Fruit fly (Drosophila melanogaster): ENCODE results near the gene CG14452.
"Not testable (repeated sequence)": the region's sequence is repeated elsewhere in the genome, so short reads cannot be mapped to it uniquely, and the experiment has no call there.

Gene CG14452

dm6 chr3L:22686987-22687386 is 8.8 kb upstream of the CG14452 start, which contains the start of the genes CG14455 and CG14456:
TSS of gene CG14455 (minus strand) at chr3L:22687087.
TSS of gene CG14456 (plus strand) at chr3L:22687222.
- TF ChIP-seq tj (GFP tag; optimal IDR thresholded peaks at IDR 0.05) (no peak), CG12768 (GFP tag; optimal IDR thresholded peaks at IDR 0.05) (no peak), Clk (GFP tag; optimal IDR thresholded peaks at IDR 0.05) (no peak), CG14711 (tag; optimal IDR thresholded peaks at IDR 0.05) (no peak), CG7101 (tag; optimal IDR thresholded peaks at IDR 0.05) (no peak), CG33017 (tag; optimal IDR thresholded peaks at IDR 0.05) (no peak), CG7045 (GFP tag; optimal IDR thresholded peaks at IDR 0.05) (no peak), pad (GFP tag; optimal IDR thresholded peaks at IDR 0.05) (no peak), Mnt (GFP tag; optimal IDR thresholded peaks at IDR 0.05) (no peak), CG11617 (GFP tag; optimal IDR thresholded peaks at IDR 0.05) (no peak)

dm6 chr3L:22692428-22692827 is 3.3 kb upstream of the CG14452 start, which contains the start of gene CG14454:
TSS of gene CG14454 (minus strand) at chr3L:22692528.
- not testable (repeated sequence) for TF ChIP-seq tj, Crg-1, cic (GFP tag; optimal IDR thresholded peaks at IDR 0.05)

DNA sequence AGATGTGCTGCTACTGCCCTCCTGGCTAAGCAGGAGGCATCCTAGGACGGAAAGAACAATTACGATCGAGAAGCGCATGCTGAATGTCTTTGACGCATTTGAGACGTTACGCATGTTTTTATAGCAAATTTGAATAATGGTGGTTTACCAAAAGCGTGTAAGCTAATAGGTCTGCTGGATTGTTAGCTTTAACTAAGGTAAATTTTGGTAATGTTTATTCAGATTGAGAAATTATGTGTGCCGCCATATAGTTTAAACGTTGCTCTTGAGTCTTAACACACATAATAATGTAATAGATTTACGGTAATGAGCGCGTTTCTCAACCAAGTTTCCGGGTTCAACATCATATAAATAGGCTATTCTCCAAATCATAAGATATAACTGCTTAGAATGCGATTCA is 2.0 kb upstream of the CG14452 start, which contains the start of the genes CG12546 and CG14453:
Gene CG12546 (minus strand): TSS at position 101 of the 400 bp plus-strand sequence.
Gene CG14453 (plus strand): TSS at position 372 of the 400 bp plus-strand sequence.
- TF ChIP-seq cic (GFP tag; optimal IDR thresholded peaks at IDR 0.05) (no peak), CG11617 (GFP tag; optimal IDR thresholded peaks at IDR 0.05) (no peak), CG33017 (tag; optimal IDR thresholded peaks at IDR 0.05) (no peak), Mnt (GFP tag; optimal IDR thresholded peaks at IDR 0.05) (no peak), pad (GFP tag; optimal IDR thresholded peaks at IDR 0.05) (no peak)

DNA sequence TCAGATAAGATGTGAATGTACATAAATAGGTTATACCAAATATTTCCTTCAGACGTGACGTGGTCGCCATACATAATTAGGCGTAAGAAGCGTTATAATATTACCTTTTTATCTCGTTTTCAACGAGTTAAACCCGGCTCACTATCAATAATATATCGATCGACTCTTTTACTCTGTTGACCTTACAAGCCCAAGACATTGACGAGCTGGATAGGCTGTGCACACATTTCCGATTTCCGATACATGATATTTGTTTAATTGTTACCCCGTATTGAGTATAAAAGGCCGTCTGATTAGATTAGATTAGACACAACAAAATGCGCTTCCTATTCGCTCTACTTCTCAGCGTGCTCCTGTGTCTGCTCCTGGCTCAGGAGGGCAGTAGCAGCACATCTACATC is 1.2 kb downstream of the CG14452 start, which contains the start of gene CG32453:
Gene CG32453 (plus strand): TSS at position 301 of the 400 bp plus-strand sequence.
- TF ChIP-seq tj (GFP tag; optimal IDR thresholded peaks at IDR 0.05); Hr96 (GFP tag; optimal IDR thresholded peaks at IDR 0.05); CG14711 (tag; optimal IDR thresholded peaks at IDR 0.05): not testable (repeated sequence)

dm6 chr3L:22699133-22699532 is 3.4 kb downstream of the CG14452 start, which contains the start of gene CG45116:
TSS of gene CG45116 (plus strand) at chr3L:22699433.
- TF ChIP-seq cnc (optimal IDR thresholded peaks at IDR 0.05) (no peak), CG14711 (tag; optimal IDR thresholded peaks at IDR 0.05) (no peak), bab1 (GFP tag; optimal IDR thresholded peaks at IDR 0.05) (no peak), CG7101 (tag; optimal IDR thresholded peaks at IDR 0.05) (no peak), Mnt (GFP tag; optimal IDR thresholded peaks at IDR 0.05) (no peak), CG12768 (GFP tag; optimal IDR thresholded peaks at IDR 0.05) (no peak), toe (GFP tag; optimal IDR thresholded peaks at IDR 0.05) (no peak), Clk (GFP tag; optimal IDR thresholded peaks at IDR 0.05) (no peak), CG1620 (GFP tag; optimal IDR thresholded peaks at IDR 0.05) (no peak), CG5204 (GFP tag; optimal IDR thresholded peaks at IDR 0.05) (no peak), cic (GFP tag; optimal IDR thresholded peaks at IDR 0.05) (no peak), ovo (GFP tag; optimal IDR thresholded peaks at IDR 0.05) (no peak), tj (GFP tag; optimal IDR thresholded peaks at IDR 0.05) (no peak), pad (GFP tag; optimal IDR thresholded peaks at IDR 0.05) (no peak)

- TF ChIP-seq tj (GFP tag; optimal IDR thresholded peaks at IDR 0.05): no peak
- no peak for TF ChIP-seq Mnt (GFP tag; optimal IDR thresholded peaks at IDR 0.05)
- TF ChIP-seq Hr96 (GFP tag; optimal IDR thresholded peaks at IDR 0.05): no peak
- no peak for TF ChIP-seq CG12768 (GFP tag; optimal IDR thresholded peaks at IDR 0.05)
These were observed 16.1 kb downstream of the CG14452 start, which contains the start of gene CG11370 for dm6 chr3L:22711855-22712254. TSS of gene CG11370 (plus strand) at chr3L:22712155.

dm6 chr3L:22713605-22714004 is 17.9 kb downstream of the CG14452 start:
- TF ChIP-seq toe (GFP tag; optimal IDR thresholded peaks at IDR 0.05) (no peak), CG7101 (tag; optimal IDR thresholded peaks at IDR 0.05) (no peak), ovo (GFP tag; optimal IDR thresholded peaks at IDR 0.05) (no peak), CG11617 (GFP tag; optimal IDR thresholded peaks at IDR 0.05) (no peak), cic (GFP tag; optimal IDR thresholded peaks at IDR 0.05) (no peak), kay (GFP tag; ENCODE audit: borderline replicate concordance) (no peak), CG7045 (GFP tag; optimal IDR thresholded peaks at IDR 0.05) (no peak), tj (GFP tag; optimal IDR thresholded peaks at IDR 0.05) (no peak), CG33017 (tag; optimal IDR thresholded peaks at IDR 0.05) (no peak), Mnt (GFP tag; optimal IDR thresholded peaks at IDR 0.05) (no peak), CG14711 (tag; optimal IDR thresholded peaks at IDR 0.05) (no peak), CG12768 (GFP tag; optimal IDR thresholded peaks at IDR 0.05) (no peak)

Measured in whole organism, adult.